Worm (Caenorhabditis elegans): ENCODE measurements around the gene B0034.7.

Gene B0034.7

DNA sequence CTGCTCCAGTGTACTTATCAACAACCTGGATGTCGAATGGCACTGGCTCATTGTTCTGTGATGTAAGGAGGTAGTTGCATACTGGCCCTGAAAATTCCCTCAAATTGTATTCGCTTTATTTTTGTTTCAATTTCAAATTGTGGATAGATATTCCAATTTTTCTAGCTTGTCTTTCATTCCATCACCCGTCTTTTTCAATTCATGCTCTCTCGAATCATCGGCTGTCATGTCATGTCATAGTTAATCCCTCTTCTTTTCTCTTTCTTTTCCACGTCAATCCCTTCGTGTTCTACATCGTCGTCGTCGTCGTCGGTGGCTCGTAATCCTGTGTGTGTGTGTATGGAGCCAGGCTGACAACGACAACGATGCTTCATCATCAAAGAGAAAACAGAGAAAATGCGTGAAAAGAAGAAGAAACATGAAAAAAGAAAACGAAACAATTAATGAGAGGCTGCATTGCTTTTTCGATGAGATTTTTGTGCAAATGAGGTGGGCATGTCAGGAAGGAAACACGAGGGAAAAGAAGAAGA is 5.7 kb upstream of the B0034.7 start:
- TF ChIP-seq nhr-237 (tag; optimal IDR thresholded peaks at IDR 0.05): no peak
- TF ChIP-seq sptf-1 (tag; optimal IDR thresholded peaks at IDR 0.05): no peak
- peak; percentile 86 for TF ChIP-seq unc-62 (GFP tag; optimal IDR thresholded peaks at IDR 0.05)
- no peak for TF ChIP-seq ceh-43 (GFP tag; optimal IDR thresholded peaks at IDR 0.05)

- TF ChIP-seq lsy-2 (tag; optimal IDR thresholded peaks at IDR 0.05): no peak
These were observed 4.8 kb upstream of the B0034.7 start, which contains the start of gene casy-1 for ce11 chrII:5956583-5956982. Gene casy-1 (minus strand): TSS chrII:5956683.

DNA sequence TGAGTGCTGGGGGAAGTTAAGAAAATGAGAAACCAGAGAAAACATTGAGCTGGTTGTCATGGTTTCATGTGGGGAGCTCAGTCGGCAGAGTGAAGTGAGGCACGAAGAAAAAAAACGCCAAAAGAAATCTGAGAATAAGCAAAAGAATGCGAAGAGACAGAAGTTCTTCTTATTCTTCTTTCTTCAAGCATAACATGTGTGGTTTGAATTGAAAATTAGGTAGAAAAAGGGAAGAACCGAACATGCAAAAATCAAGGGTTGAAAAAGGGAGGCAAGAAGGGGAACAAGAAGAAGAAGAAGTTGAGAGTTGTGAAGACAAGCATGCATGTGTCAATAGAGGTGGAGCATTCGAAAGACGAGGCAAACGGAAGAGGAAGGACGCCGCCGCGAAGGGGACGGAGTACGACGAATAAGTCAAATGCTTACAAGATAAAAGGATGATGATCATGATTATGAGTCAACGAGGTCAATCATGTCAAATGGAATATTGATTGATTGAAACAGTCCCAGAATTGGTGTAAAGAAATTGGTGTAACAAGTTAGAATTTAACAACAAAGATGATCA is 3.5 kb upstream of the B0034.7 start:
- TF ChIP-seq sem-2 (GFP tag; optimal IDR thresholded peaks at IDR 0.05) (no peak), blmp-1 (tag; optimal IDR thresholded peaks at IDR 0.05) (no peak), ham-2 (GFP tag; optimal IDR thresholded peaks at IDR 0.05) (no peak), ceh-39 (tag; optimal IDR thresholded peaks at IDR 0.05) (no peak), cnd-1 (tag; optimal IDR thresholded peaks at IDR 0.05) (no peak), ces-1 (GFP tag; optimal IDR thresholded peaks at IDR 0.05) (no peak), zip-8 (tag; optimal IDR thresholded peaks at IDR 0.05) (no peak), elt-1 (tag; optimal IDR thresholded peaks at IDR 0.05; ENCODE audit: borderline replicate concordance, insufficient read depth) (no peak), ztf-11 (tag; optimal IDR thresholded peaks at IDR 0.05) (no peak)

ce11 chrII:5959575-5960119 is 1.8 kb upstream of the B0034.7 start:
- TF ChIP-seq ces-1 (GFP tag; optimal IDR thresholded peaks at IDR 0.05) (peak; percentile 94), unc-62 (GFP tag; optimal IDR thresholded peaks at IDR 0.05) (no peak), lin-32 (GFP tag; optimal IDR thresholded peaks at IDR 0.05) (no peak), ham-2 (GFP tag; optimal IDR thresholded peaks at IDR 0.05) (no peak)

DNA sequence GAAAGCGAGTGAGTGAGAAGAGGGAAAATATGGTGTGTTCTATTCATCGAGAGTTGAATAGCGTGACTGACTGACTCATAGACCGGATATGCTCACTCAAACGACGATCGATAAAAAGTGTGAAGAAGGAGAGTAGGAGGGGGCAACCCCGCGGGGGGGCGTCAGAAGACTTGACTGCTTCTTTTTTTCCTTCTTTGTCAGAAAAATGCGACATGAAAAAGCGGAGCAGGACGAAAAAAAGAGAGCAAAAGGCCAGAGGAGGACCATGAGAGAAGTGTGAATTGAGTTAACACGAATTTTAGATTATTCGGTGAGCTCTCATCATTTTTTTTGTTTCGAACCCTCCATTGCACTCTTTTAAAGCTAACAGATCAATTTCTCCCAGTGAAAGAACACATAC is 926 bp downstream of the B0034.7 start:
- TF ChIP-seq sptf-1 (tag; optimal IDR thresholded peaks at IDR 0.05) (no peak), ces-1 (GFP tag; optimal IDR thresholded peaks at IDR 0.05) (peak; percentile 19)

DNA sequence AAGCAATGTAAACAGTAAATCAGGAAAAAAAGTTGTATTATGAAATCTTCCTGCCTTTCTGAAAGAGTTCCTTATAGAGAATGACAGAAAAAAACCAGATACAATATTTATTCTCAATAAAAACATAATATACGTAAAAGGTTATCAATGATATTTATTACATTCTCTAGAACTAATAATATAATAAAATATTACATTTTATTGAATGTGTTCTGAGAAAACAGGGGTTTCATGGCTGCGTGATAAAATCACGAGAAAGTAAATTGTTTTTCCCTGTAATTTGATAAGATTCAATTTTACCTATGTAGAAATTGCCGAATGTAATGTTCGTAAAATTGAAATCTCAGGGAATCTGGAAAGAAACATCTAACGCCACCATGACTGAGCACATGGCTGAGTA is 3.5 kb downstream of the B0034.7 start:
- TF ChIP-seq bed-3 (GFP tag; optimal IDR thresholded peaks at IDR 0.05) (no peak), lsy-2 (tag; optimal IDR thresholded peaks at IDR 0.05) (no peak), ham-2 (GFP tag; optimal IDR thresholded peaks at IDR 0.05) (no peak), unc-62 (GFP tag; optimal IDR thresholded peaks at IDR 0.05) (no peak), unc-39 (tag; optimal IDR thresholded peaks at IDR 0.05) (no peak), hlh-1 (tag; optimal IDR thresholded peaks at IDR 0.05) (no peak), elt-3 (tag; optimal IDR thresholded peaks at IDR 0.05) (no peak), mep-1 (tag; optimal IDR thresholded peaks at IDR 0.05) (no peak), nhr-2 (tag; optimal IDR thresholded peaks at IDR 0.05) (no peak), nhr-76 (tag; optimal IDR thresholded peaks at IDR 0.05) (no peak), ztf-11 (tag; optimal IDR thresholded peaks at IDR 0.05) (no peak), cnd-1 (tag; optimal IDR thresholded peaks at IDR 0.05) (no peak), sem-2 (GFP tag; optimal IDR thresholded peaks at IDR 0.05) (no peak)

- TF ChIP-seq ceh-83 (GFP tag; optimal IDR thresholded peaks at IDR 0.05) (no peak), blmp-1 (tag; optimal IDR thresholded peaks at IDR 0.05) (no peak), M03D4.4 (tag; optimal IDR thresholded peaks at IDR 0.05) (no peak), snpc-4 (tag; optimal IDR thresholded peaks at IDR 0.05) (no peak), pha-4 (tag; optimal IDR thresholded peaks at IDR 0.05) (no peak), nhr-237 (tag; optimal IDR thresholded peaks at IDR 0.05) (no peak), unc-62 (GFP tag; optimal IDR thresholded peaks at IDR 0.05) (no peak), drap-1 (GFP tag; optimal IDR thresholded peaks at IDR 0.05) (no peak), cnd-1 (tag; optimal IDR thresholded peaks at IDR 0.05) (no peak), ceh-43 (GFP tag; optimal IDR thresholded peaks at IDR 0.05) (no peak), mep-1 (tag; optimal IDR thresholded peaks at IDR 0.05) (peak; percentile 27), zip-8 (tag; optimal IDR thresholded peaks at IDR 0.05) (no peak), ceh-39 (tag; optimal IDR thresholded peaks at IDR 0.05) (no peak), ces-1 (GFP tag; optimal IDR thresholded peaks at IDR 0.05) (peak; percentile 66)
These were observed 5.2 kb downstream of the B0034.7 start for ce11 chrII:5966637-5967036.

Data from whole organism, mixed stage, embryonic.